Worm (Caenorhabditis elegans) whole organism, L1 larva: ENCODE data around the gene C50C3.5.

Source experiments
- aha-1 ChIP-seq: fragments of 150-350 bp; optimal IDR thresholded peaks from 2 replicates; lab custom pipeline; 2014; ENCODE audit warnings: missing biosample characterization, missing genetic modification characterization
- alr-1 ChIP-seq: fragments of 200-800 bp; sonication (Bioruptor generic); optimal IDR thresholded peaks from 2 replicates; lab custom pipeline; 2018; ENCODE audit warnings: borderline replicate concordance, mild to moderate bottlenecking, missing genetic modification characterization, missing compliant biosample characterization
- aly-2 ChIP-seq: fragments of 150-350 bp; optimal IDR thresholded peaks from 2 replicates; lab custom pipeline; 2014; ENCODE audit warnings: missing biosample characterization, missing genetic modification characterization
- ama-1 ChIP-seq: fragments of 150-350 bp; optimal IDR thresholded peaks from 2 replicates; lab custom pipeline; 2014
- blmp-1 ChIP-seq: fragments of 150-350 bp; optimal IDR thresholded peaks from 2 replicates; lab custom pipeline; 2014; ENCODE audit warnings: missing biosample characterization, missing genetic modification characterization
- ceh-63 ChIP-seq: fragments of 200-800 bp; sonication (Bioruptor generic); optimal IDR thresholded peaks from 2 replicates; lab custom pipeline; 2018; ENCODE audit warnings: mild to moderate bottlenecking, missing genetic modification characterization, missing compliant biosample characterization
- ceh-82 ChIP-seq, 3 experiments: fragments of 150-350 bp in 1 of 3; sonication (generic microtip) in 2 of 3; optimal IDR thresholded peaks; 2 replicates each; lab custom pipeline; 2014 to 2017; ENCODE audit warnings: missing biosample characterization in 3 of 3, missing genetic modification characterization in 3 of 3
- ceh-90 ChIP-seq: sonication (generic microtip); optimal IDR thresholded peaks from 2 replicates; lab custom pipeline; 2016; ENCODE audit warnings: missing genetic modification characterization, missing compliant biosample characterization
- ces-1 ChIP-seq: fragments of 150-350 bp; optimal IDR thresholded peaks from 2 replicates; lab custom pipeline; 2014; ENCODE audit warnings: missing biosample characterization, missing genetic modification reagents, missing genetic modification characterization
- efl-1 ChIP-seq, 4 experiments: fragments of 150-350 bp; optimal IDR thresholded peaks in 3 of 4; peaks in 1 of 4; 1 replicate in 1 of 4; 2 replicates in 3 of 4; lab custom pipeline; 2014; ENCODE audit warnings: missing biosample characterization in 2 of 4, missing genetic modification characterization in 2 of 4, missing genetic modification reagents in 2 of 4
- efl-3 ChIP-seq: fragments of 200-800 bp; sonication (Bioruptor generic); optimal IDR thresholded peaks from 2 replicates; lab custom pipeline; 2018; ENCODE audit warnings: mild to moderate bottlenecking, missing genetic modification characterization, missing compliant biosample characterization
- egl-27 ChIP-seq, 2 experiments: fragments of 150-350 bp in 1 of 2; sonication (generic microtip); optimal IDR thresholded peaks; 3 replicates each; lab custom pipeline; 2017 to 2018; ENCODE audit warnings: missing biosample characterization in 2 of 2, missing genetic modification characterization in 2 of 2, missing genetic modification reagents in 2 of 2
- elt-3 ChIP-seq, 6 experiments: fragments of 150-350 bp in 1 of 6; sonication (generic microtip); optimal IDR thresholded peaks; 2 replicates each; lab custom pipeline; 2017 to 2018; ENCODE audit warnings: missing biosample characterization in 6 of 6, missing genetic modification characterization in 6 of 6, inconsistent platforms in 1 of 6
- fkh-4 ChIP-seq: sonication (generic microtip); optimal IDR thresholded peaks from 2 replicates; lab custom pipeline; 2016; ENCODE audit warnings: missing compliant biosample characterization, missing genetic modification characterization, borderline replicate concordance
- fkh-8 ChIP-seq: sonication (generic microtip); optimal IDR thresholded peaks from 2 replicates; lab custom pipeline; 2016; ENCODE audit warnings: mild to moderate bottlenecking, missing genetic modification characterization, missing compliant biosample characterization
- hlh-4 ChIP-seq: sonication (generic microtip); optimal IDR thresholded peaks from 2 replicates; lab custom pipeline; 2016; ENCODE audit warnings: mild to moderate bottlenecking, missing genetic modification characterization, missing compliant biosample characterization
- isw-1 ChIP-seq: fragments of 200-800 bp; sonication (Bioruptor generic); IDR thresholded peaks from 2 replicates; pipeline ENCODE4 v1.3.6; 2022; ENCODE audit warnings: missing genetic modification characterization, missing compliant biosample characterization
- jun-1 ChIP-seq: fragments of 150-350 bp; optimal IDR thresholded peaks from 2 replicates; lab custom pipeline; 2014; ENCODE audit warnings: missing biosample characterization, missing genetic modification reagents, missing genetic modification characterization
- lin-13 ChIP-seq: fragments of 150-350 bp; optimal IDR thresholded peaks from 2 replicates; lab custom pipeline; 2014; ENCODE audit warnings: missing biosample characterization, missing genetic modification reagents, missing genetic modification characterization
- lin-14 ChIP-seq: fragments of 200-800 bp; sonication (Bioruptor generic); optimal IDR thresholded peaks from 2 replicates; lab custom pipeline; 2018; ENCODE audit warnings: mild to moderate bottlenecking, missing genetic modification characterization, moderate library complexity, missing compliant biosample characterization
- lsy-2 ChIP-seq, 2 experiments: fragments of 150-350 bp; optimal IDR thresholded peaks; 2 replicates each; lab custom pipeline; 2014; ENCODE audit warnings: missing biosample characterization in 2 of 2, missing genetic modification characterization in 2 of 2
- mep-1 ChIP-seq: fragments of 150-350 bp; optimal IDR thresholded peaks from 2 replicates; lab custom pipeline; 2014; ENCODE audit warnings: missing biosample characterization, missing genetic modification characterization
- nhr-12 ChIP-seq: sonication (generic microtip); optimal IDR thresholded peaks from 2 replicates; lab custom pipeline; 2017; ENCODE audit warnings: missing biosample characterization, missing genetic modification characterization
- nhr-19 ChIP-seq: fragments of 200-800 bp; sonication (Bioruptor generic); conservative IDR thresholded peaks from 2 replicates; pipeline ENCODE4 v1.3.6; 2022; ENCODE audit warnings: missing genetic modification characterization, missing compliant biosample characterization
- nhr-47 ChIP-seq: sonication (generic microtip); optimal IDR thresholded peaks from 2 replicates; lab custom pipeline; 2016; ENCODE audit warnings: mild to moderate bottlenecking, missing genetic modification characterization, moderate library complexity, missing compliant biosample characterization
- nhr-71 ChIP-seq: sonication (generic microtip); optimal IDR thresholded peaks from 2 replicates; lab custom pipeline; 2016; ENCODE audit warnings: mild to moderate bottlenecking, missing genetic modification characterization, moderate library complexity, missing compliant biosample characterization
- nhr-76 ChIP-seq: sonication (generic microtip); optimal IDR thresholded peaks from 2 replicates; lab custom pipeline; 2017; ENCODE audit warnings: missing biosample characterization, missing genetic modification characterization
- nhr-77 ChIP-seq: fragments of 150-350 bp; optimal IDR thresholded peaks from 2 replicates; lab custom pipeline; 2014; ENCODE audit warnings: missing biosample characterization, missing genetic modification characterization
- nhr-84 ChIP-seq: sonication (generic microtip); optimal IDR thresholded peaks from 2 replicates; lab custom pipeline; 2017; ENCODE audit warnings: missing biosample characterization, missing genetic modification characterization
- nhr-85 ChIP-seq: sonication (generic microtip); peaks from one replicate; lab custom pipeline; 2016; ENCODE audit warnings: missing genetic modification characterization, inconsistent platforms, missing compliant biosample characterization
- pag-3 ChIP-seq: sonication (generic microtip); optimal IDR thresholded peaks from 2 replicates; lab custom pipeline; 2017; ENCODE audit warnings: missing genetic modification characterization, mild to moderate bottlenecking, missing compliant biosample characterization, antibody characterized with exemption, borderline replicate concordance; ENCODE audit not compliant: insufficient read depth
- pax-3 ChIP-seq: fragments of 200-800 bp; sonication (Bioruptor generic); optimal IDR thresholded peaks from 2 replicates; lab custom pipeline; 2018; ENCODE audit warnings: mild to moderate bottlenecking, missing genetic modification characterization, moderate library complexity, missing compliant biosample characterization
- pqm-1 ChIP-seq: sonication (generic microtip); optimal IDR thresholded peaks from 3 replicates; lab custom pipeline; 2017; ENCODE audit warnings: missing biosample characterization, missing genetic modification characterization
- rnt-1 ChIP-seq: sonication (generic microtip); optimal IDR thresholded peaks from 2 replicates; lab custom pipeline; 2016; ENCODE audit warnings: mild to moderate bottlenecking, missing genetic modification characterization, moderate library complexity, missing compliant biosample characterization
- snpc-4 ChIP-seq: fragments of 150-350 bp; optimal IDR thresholded peaks from 2 replicates; lab custom pipeline; 2014; ENCODE audit warnings: missing biosample characterization, missing genetic modification characterization
- snu-23 ChIP-seq: sonication (generic microtip); optimal IDR thresholded peaks from 2 replicates; lab custom pipeline; 2016; ENCODE audit warnings: missing genetic modification characterization, missing compliant biosample characterization
- sptf-1 ChIP-seq: fragments of 150-350 bp; optimal IDR thresholded peaks from 2 replicates; lab custom pipeline; 2014; ENCODE audit warnings: missing biosample characterization, missing genetic modification characterization
- sup-37 ChIP-seq: fragments of 200-800 bp; sonication (Bioruptor generic); optimal IDR thresholded peaks from 2 replicates; lab custom pipeline; 2018; ENCODE audit warnings: mild to moderate bottlenecking, missing genetic modification characterization, missing compliant biosample characterization
- swsn-7 ChIP-seq: sonication (generic microtip); optimal IDR thresholded peaks from 2 replicates; lab custom pipeline; 2016; ENCODE audit warnings: missing genetic modification characterization, missing compliant biosample characterization
- tlp-1 ChIP-seq: fragments of 150-350 bp; optimal IDR thresholded peaks from 2 replicates; lab custom pipeline; 2014; ENCODE audit warnings: missing biosample characterization, missing genetic modification characterization
- unc-30 ChIP-seq: sonication (generic microtip); optimal IDR thresholded peaks from 2 replicates; lab custom pipeline; 2017; ENCODE audit warnings: missing biosample characterization, missing genetic modification characterization
- unc-62 ChIP-seq: fragments of 150-350 bp; optimal IDR thresholded peaks from 2 replicates; lab custom pipeline; 2014; ENCODE audit warnings: missing biosample characterization, missing genetic modification reagents, missing genetic modification characterization
- unc-98 ChIP-seq: fragments of 200-800 bp; sonication (Bioruptor generic); IDR thresholded peaks from 2 replicates; pipeline ENCODE4 v1.3.6; 2022; ENCODE audit warnings: missing genetic modification characterization, missing compliant biosample characterization
- vab-15 ChIP-seq: sonication (generic microtip); optimal IDR thresholded peaks from 2 replicates; lab custom pipeline; 2017; ENCODE audit warnings: missing genotype, mild to moderate bottlenecking, missing genetic modification characterization, missing compliant biosample characterization
- xbp-1 ChIP-seq: sonication (generic microtip); optimal IDR thresholded peaks from 2 replicates; lab custom pipeline; 2016; ENCODE audit warnings: missing genetic modification characterization, missing compliant biosample characterization
- zag-1 ChIP-seq: fragments of 150-350 bp; optimal IDR thresholded peaks from 2 replicates; lab custom pipeline; 2014; ENCODE audit warnings: missing biosample characterization, missing genetic modification characterization
- zip-4 ChIP-seq: fragments of 200-800 bp; sonication (Bioruptor generic); optimal IDR thresholded peaks from 2 replicates; lab custom pipeline; 2018; ENCODE audit warnings: mild to moderate bottlenecking, missing genetic modification characterization, moderate library complexity, missing compliant biosample characterization
- ztf-11 ChIP-seq, 2 experiments: sonication (generic microtip); optimal IDR thresholded peaks; 2 replicates each; lab custom pipeline; 2016 to 2017; ENCODE audit warnings: missing genetic modification characterization in 2 of 2, missing biosample characterization in 1 of 2, missing compliant biosample characterization in 1 of 2

Gene C50C3.5

DNA sequence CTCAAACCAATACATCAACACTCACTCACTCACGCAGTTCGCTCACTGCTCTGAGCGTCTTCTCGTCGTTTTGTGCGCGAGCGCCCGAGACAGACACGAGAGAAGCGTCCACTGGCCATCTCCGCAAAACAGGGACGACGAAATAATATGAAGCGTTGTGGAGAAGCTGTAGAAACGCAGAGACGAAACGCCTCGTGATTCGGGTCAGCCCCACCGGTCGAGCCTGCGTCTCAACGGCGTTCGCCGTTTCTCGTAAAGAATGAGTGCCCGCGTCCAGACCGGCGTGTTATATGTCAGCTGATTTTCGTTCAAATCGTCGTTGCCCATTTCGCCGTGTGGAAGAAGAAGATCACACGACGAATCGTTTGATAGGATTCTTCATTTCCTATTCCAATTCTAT is 48.5 kb downstream of the C50C3.5 start, which contains the start of gene fbxl-1 (continued):
- TF ChIP-seq aly-2 (tag; lab: Kevin White, UChicago), result no peak
- peak; percentile 96 for TF ChIP-seq fkh-8 (tag; lab: Kevin White, UChicago)
- TF ChIP-seq zag-1 (tag; lab: Kevin White, UChicago), result no peak
- no peak for TF ChIP-seq fkh-4 (tag; lab: Kevin White, UChicago)
- TF ChIP-seq pax-3 (tag; lab: Kevin White, UChicago), result peak; percentile 64
- TF ChIP-seq unc-98 (GFP tag; lab: Robert Waterston, UW), result no peak
- no peak for TF ChIP-seq alr-1 (tag; lab: Kevin White, UChicago)
- no peak for TF ChIP-seq aha-1
- TF ChIP-seq lsy-2 (tag; optimal IDR thresholded peaks at IDR 0.05; lab: Kevin White, UChicago), result peak; percentile 75 to 88
- TF ChIP-seq ces-1, result no peak
- peak; percentile 85 for TF ChIP-seq nhr-47
- peak; percentile 82 for TF ChIP-seq rnt-1 (tag; lab: Kevin White, UChicago)
- TF ChIP-seq unc-62 (GFP tag; lab: Kevin White, UChicago), result no peak
- TF ChIP-seq pqm-1 (tag; lab: Kevin White, UChicago), result no peak
- TF ChIP-seq sup-37, result no peak
- TF ChIP-seq nhr-84 (tag; lab: Kevin White, UChicago), result no peak
- TF ChIP-seq tlp-1 (tag; lab: Kevin White, UChicago), result no peak
- TF ChIP-seq jun-1, result peak; percentile 47
- no peak for TF ChIP-seq hlh-4 (tag; lab: Kevin White, UChicago)
- TF ChIP-seq sptf-1 (tag; lab: Kevin White, UChicago), result no peak
- no peak for TF ChIP-seq egl-27 (tag; optimal IDR thresholded peaks at IDR 0.05; lab: Kevin White, UChicago)
- TF ChIP-seq unc-30 (tag; lab: Kevin White, UChicago), result no peak
- TF ChIP-seq ceh-82 (tag; optimal IDR thresholded peaks at IDR 0.05; lab: Kevin White, UChicago), result peak; percentile 25 to 70 (median 47)
- no peak for TF ChIP-seq nhr-76 (tag; lab: Kevin White, UChicago)
- TF ChIP-seq snpc-4 (tag; lab: Kevin White, UChicago), result peak; percentile 6
- no peak for TF ChIP-seq efl-3 (GFP tag; lab: Kevin White, UChicago)
- TF ChIP-seq swsn-7 (tag; lab: Kevin White, UChicago), result peak; percentile 77
- peak; percentile 65 for TF ChIP-seq lin-13 (GFP tag; lab: Kevin White, UChicago)
- peak; percentile 9 for TF ChIP-seq zip-4 (GFP tag; lab: Kevin White, UChicago)
- TF ChIP-seq nhr-77, result peak; percentile 71
- TF ChIP-seq ama-1 (lab: Kevin White, UChicago), result no peak
- peak; percentile 73 for TF ChIP-seq xbp-1 (tag; lab: Kevin White, UChicago)
- TF ChIP-seq ceh-90 (tag; lab: Kevin White, UChicago), result no peak
- peak; percentile 68 to 70 for TF ChIP-seq efl-1 (optimal IDR thresholded peaks at IDR 0.05; lab: Kevin White, UChicago)
- TF ChIP-seq efl-1 (GFP tag; optimal IDR thresholded peaks at IDR 0.05 in 1 of 2; lab: Kevin White, UChicago), result peak; percentile 48 to 97
- TF ChIP-seq mep-1 (tag; lab: Kevin White, UChicago), result peak; percentile 51
- TF ChIP-seq vab-15 (tag; lab: Kevin White, UChicago), result no peak
- no peak for TF ChIP-seq pag-3 (tag; lab: Kevin White, UChicago)
- TF ChIP-seq nhr-12 (tag; lab: Kevin White, UChicago), result no peak
- TF ChIP-seq nhr-19 (GFP tag; lab: Robert Waterston, UW), result peak; percentile 71
- TF ChIP-seq ceh-63 (GFP tag; lab: Kevin White, UChicago), result peak; percentile 13
- TF ChIP-seq blmp-1, result peak; percentile 55
- TF ChIP-seq nhr-71, result peak; percentile 94
- TF ChIP-seq, all 84 proteins: peak for 47

DNA sequence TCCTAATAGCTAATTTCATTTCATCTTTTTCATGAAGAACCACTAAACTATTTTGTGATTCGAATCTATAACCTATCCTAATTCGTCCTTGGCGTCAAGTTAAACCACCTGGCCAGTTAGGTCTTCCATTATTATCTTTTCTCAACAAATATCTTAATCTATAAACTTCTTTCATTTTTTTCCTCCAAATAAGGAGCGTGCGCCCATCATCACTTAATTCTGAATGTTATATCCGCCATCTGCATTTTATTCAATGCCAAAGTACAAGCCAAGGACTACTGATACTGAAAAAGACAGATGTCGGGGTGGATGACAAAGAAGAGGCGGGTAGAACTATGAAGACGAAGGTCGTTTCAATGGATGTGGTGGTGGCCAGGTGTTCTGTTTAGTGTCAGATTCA is 49.9 kb downstream of the C50C3.5 start:
- no peak for TF ChIP-seq hlh-4 (tag; lab: Kevin White, UChicago)
- TF ChIP-seq zip-4 (GFP tag; lab: Kevin White, UChicago), result no peak
- no peak for TF ChIP-seq aha-1
- TF ChIP-seq ztf-11 (tag; optimal IDR thresholded peaks at IDR 0.05; lab: Kevin White, UChicago), result no peak
- TF ChIP-seq efl-1 (optimal IDR thresholded peaks at IDR 0.05; lab: Kevin White, UChicago), result no peak
- peak in 1 of 2 experiments; percentile 0 for TF ChIP-seq efl-1 (GFP tag; optimal IDR thresholded peaks at IDR 0.05 in 1 of 2; lab: Kevin White, UChicago)
- TF ChIP-seq lin-14, result peak; percentile 63
- peak; percentile 79 for TF ChIP-seq nhr-85
- no peak for TF ChIP-seq isw-1
- peak in 1 of 2 experiments; percentile 18 for TF ChIP-seq lsy-2 (tag; optimal IDR thresholded peaks at IDR 0.05; lab: Kevin White, UChicago)
- peak; percentile 56 for TF ChIP-seq mep-1 (tag; lab: Kevin White, UChicago)
- peak in 1 of 6 experiments; percentile 39 for TF ChIP-seq elt-3 (tag; optimal IDR thresholded peaks at IDR 0.05; lab: Kevin White, UChicago)
- peak; percentile 11 for TF ChIP-seq lin-13 (GFP tag; lab: Kevin White, UChicago)
- peak; percentile 6 for TF ChIP-seq snu-23 (GFP tag; lab: Kevin White, UChicago)
- TF ChIP-seq nhr-71, result peak; percentile 16
- peak; percentile 36 for TF ChIP-seq blmp-1
- TF ChIP-seq, all 84 proteins: peak for 10
